Fruit fly (Drosophila melanogaster): Measurements from ENCODE around the gene CG14230.

Gene CG14230

dm6 chrX:19704083-19704482 is at the start of gene CG14230, which contains the start of gene CG14232:
Gene CG14230, plus strand, starts transcription at chrX:19704176.
Gene CG14232, minus strand, starts transcription at chrX:19704259.
- TF ChIP-seq CG17801 (GFP tag; optimal IDR thresholded peaks at IDR 0.05; ENCODE audit: partially characterized antibody): peak; percentile 48

dm6 chrX:19662583-19663195 is 41.3 kb upstream of the CG14230 start:
- peak; percentile 48 for TF ChIP-seq CG17801 (GFP tag; optimal IDR thresholded peaks at IDR 0.05; ENCODE audit: partially characterized antibody)

dm6 chrX:19663196-19663858 is 40.6 kb upstream of the CG14230 start:
- no peak for TF ChIP-seq CG17801 (GFP tag; optimal IDR thresholded peaks at IDR 0.05; ENCODE audit: partially characterized antibody)

dm6 chrX:19663859-19664728 is 39.9 kb upstream of the CG14230 start, which contains the start of the genes CG14223 and Ssu72:
Gene CG14223, minus strand, starts transcription at chrX:19663971.
Gene Ssu72, plus strand, starts transcription at chrX:19664561.
- no peak for TF ChIP-seq CG17801 (GFP tag; optimal IDR thresholded peaks at IDR 0.05; ENCODE audit: partially characterized antibody)

dm6 chrX:19665684-19666141 is 38.3 kb upstream of the CG14230 start:
- TF ChIP-seq CG17801 (GFP tag; optimal IDR thresholded peaks at IDR 0.05; ENCODE audit: partially characterized antibody): peak; percentile 13

- peak; percentile 69 for TF ChIP-seq CG17801 (GFP tag; optimal IDR thresholded peaks at IDR 0.05; ENCODE audit: partially characterized antibody)
Measured at dm6 chrX:19666991-19667409, 37.0 kb upstream of the CG14230 start, which contains the start of gene Zw. Gene Zw, plus strand, starts transcription at chrX:19667252.

- no peak for TF ChIP-seq CG17801 (GFP tag; optimal IDR thresholded peaks at IDR 0.05; ENCODE audit: partially characterized antibody)
Measured at dm6 chrX:19667444-19668104, 36.4 kb upstream of the CG14230 start.

- TF ChIP-seq CG17801 (GFP tag; optimal IDR thresholded peaks at IDR 0.05; ENCODE audit: partially characterized antibody): peak; percentile 93
Measured at dm6 chrX:19668405-19668804, 35.6 kb upstream of the CG14230 start.

dm6 chrX:19675662-19676061 is 28.3 kb upstream of the CG14230 start, which contains the start of gene et:
Gene et, minus strand, starts transcription at chrX:19675891.
- no peak for TF ChIP-seq CG17801 (GFP tag; optimal IDR thresholded peaks at IDR 0.05; ENCODE audit: partially characterized antibody)

- no peak for TF ChIP-seq CG17801 (GFP tag; optimal IDR thresholded peaks at IDR 0.05; ENCODE audit: partially characterized antibody)
Measured at dm6 chrX:19679207-19679606, 24.8 kb upstream of the CG14230 start.

dm6 chrX:19683040-19683875 is 20.7 kb upstream of the CG14230 start, which contains the start of the genes dome and Ubqn:
Gene dome, minus strand, starts transcription at chrX:19683518.
Gene Ubqn, plus strand, starts transcription at chrX:19683808.
- peak; percentile 62 for TF ChIP-seq CG17801 (GFP tag; optimal IDR thresholded peaks at IDR 0.05; ENCODE audit: partially characterized antibody)

dm6 chrX:19684048-19684447 is 19.9 kb upstream of the CG14230 start:
- no peak for TF ChIP-seq CG17801 (GFP tag; optimal IDR thresholded peaks at IDR 0.05; ENCODE audit: partially characterized antibody)

dm6 chrX:19688848-19689247 is 15.1 kb upstream of the CG14230 start, which contains the start of gene CG14227:
Gene CG14227, minus strand, starts transcription at chrX:19688948.
- no peak for TF ChIP-seq CG17801 (GFP tag; optimal IDR thresholded peaks at IDR 0.05; ENCODE audit: partially characterized antibody)

dm6 chrX:19690050-19690449 is 13.9 kb upstream of the CG14230 start:
- no peak for TF ChIP-seq CG17801 (GFP tag; optimal IDR thresholded peaks at IDR 0.05; ENCODE audit: partially characterized antibody)
